Worm (Caenorhabditis elegans): ENCODE data around the gene Y41D4A.7.

Y41D4A.7 gene

ce11 chrIV:1709695-1710315 is 51.6 kb downstream of the Y41D4A.7 start, which contains the start of the genes pbs-1 and K08D12.3 (continued):
- TF ChIP-seq nhr-12 (tag; optimal IDR thresholded peaks at IDR 0.05) (no peak), aly-2 (tag; optimal IDR thresholded peaks at IDR 0.05) (no peak), ceh-82 (tag; optimal IDR thresholded peaks at IDR 0.05) (peak; percentile 40), nhr-11 (tag; optimal IDR thresholded peaks at IDR 0.05) (no peak), mbf-1 (tag; optimal IDR thresholded peaks at IDR 0.05) (no peak), nhr-21 (tag; optimal IDR thresholded peaks at IDR 0.05) (peak; percentile 81), elt-3 (tag; optimal IDR thresholded peaks at IDR 0.05) (no peak), sem-4 (tag; optimal IDR thresholded peaks at IDR 0.05) (peak; percentile 69), nhr-23 (tag; optimal IDR thresholded peaks at IDR 0.05) (no peak), ztf-4 (tag; optimal IDR thresholded peaks at IDR 0.05) (peak; percentile 51), zag-1 (tag; optimal IDR thresholded peaks at IDR 0.05) (no peak), ceh-16 (tag; optimal IDR thresholded peaks at IDR 0.05) (peak; percentile 55), sma-3 (GFP tag; optimal IDR thresholded peaks at IDR 0.05) (peak; percentile 81), nhr-129 (tag; optimal IDR thresholded peaks at IDR 0.05) (peak; percentile 70), C34F6.9 (tag; optimal IDR thresholded peaks at IDR 0.05) (peak; percentile 88), ama-1 (optimal IDR thresholded peaks at IDR 0.05) (peak; percentile 72), blmp-1 (tag; optimal IDR thresholded peaks at IDR 0.05; ENCODE audit: insufficient read depth) (peak; percentile 12), ztf-1 (GFP tag; conservative IDR thresholded peaks at IDR 0.05) (no peak), gmeb-1 (tag; optimal IDR thresholded peaks at IDR 0.05) (peak; percentile 95)

ce11 chrIV:1709002-1709401 is 52.4 kb downstream of the Y41D4A.7 start:
- TF ChIP-seq snpc-4 (tag; optimal IDR thresholded peaks at IDR 0.05) (no peak), sma-3 (GFP tag; optimal IDR thresholded peaks at IDR 0.05) (no peak), ama-1 (optimal IDR thresholded peaks at IDR 0.05) (no peak), mbf-1 (tag; optimal IDR thresholded peaks at IDR 0.05) (no peak), nhr-77 (tag; optimal IDR thresholded peaks at IDR 0.05) (no peak)

ce11 chrIV:1708426-1708826 is 52.9 kb downstream of the Y41D4A.7 start:
- TF ChIP-seq sem-4 (tag; optimal IDR thresholded peaks at IDR 0.05) (no peak), sma-9 (GFP tag; optimal IDR thresholded peaks at IDR 0.05) (no peak), sma-9 (tag; optimal IDR thresholded peaks at IDR 0.05) (no peak), ZK546.5 (tag; optimal IDR thresholded peaks at IDR 0.05) (no peak), zag-1 (tag; optimal IDR thresholded peaks at IDR 0.05) (no peak), ceh-82 (tag; optimal IDR thresholded peaks at IDR 0.05) (no peak), gmeb-1 (tag; optimal IDR thresholded peaks at IDR 0.05) (no peak), peb-1 (tag; optimal IDR thresholded peaks at IDR 0.05) (no peak), nhr-6 (tag; optimal IDR thresholded peaks at IDR 0.05) (no peak), crh-2 (tag; optimal IDR thresholded peaks at IDR 0.05) (no peak), ceh-16 (tag; optimal IDR thresholded peaks at IDR 0.05) (no peak), fos-1 (tag; optimal IDR thresholded peaks at IDR 0.05) (no peak), nhr-237 (tag; optimal IDR thresholded peaks at IDR 0.05) (no peak), nhr-25 (tag; optimal IDR thresholded peaks at IDR 0.05) (no peak), nhr-12 (tag; optimal IDR thresholded peaks at IDR 0.05) (no peak), Y55F3AM.14 (GFP tag; optimal IDR thresholded peaks at IDR 0.05) (no peak), nhr-10 (tag; optimal IDR thresholded peaks at IDR 0.05) (no peak), sma-3 (GFP tag; optimal IDR thresholded peaks at IDR 0.05) (no peak), nhr-21 (tag; optimal IDR thresholded peaks at IDR 0.05) (no peak), ztf-1 (GFP tag; conservative IDR thresholded peaks at IDR 0.05) (no peak)

- no peak for TF ChIP-seq nhr-11 (tag; optimal IDR thresholded peaks at IDR 0.05)
- no peak for TF ChIP-seq nhr-21 (tag; optimal IDR thresholded peaks at IDR 0.05)
- no peak for TF ChIP-seq dmd-4 (tag; optimal IDR thresholded peaks at IDR 0.05)
- no peak for TF ChIP-seq elt-3 (tag; optimal IDR thresholded peaks at IDR 0.05)
- no peak for TF ChIP-seq blmp-1 (tag; optimal IDR thresholded peaks at IDR 0.05; ENCODE audit: insufficient read depth)
- TF ChIP-seq nhr-237 (tag; optimal IDR thresholded peaks at IDR 0.05) = no peak
- no peak for TF ChIP-seq mab-5 (tag; optimal IDR thresholded peaks at IDR 0.05)
- TF ChIP-seq unc-39 (tag; optimal IDR thresholded peaks at IDR 0.05) = no peak
- TF ChIP-seq gmeb-1 (tag; optimal IDR thresholded peaks at IDR 0.05) = no peak
- no peak for TF ChIP-seq Y55F3AM.14 (GFP tag; optimal IDR thresholded peaks at IDR 0.05)
- no peak for TF ChIP-seq mbf-1 (tag; optimal IDR thresholded peaks at IDR 0.05)
- TF ChIP-seq snpc-4 (tag; optimal IDR thresholded peaks at IDR 0.05) = no peak
- TF ChIP-seq ceh-82 (tag; optimal IDR thresholded peaks at IDR 0.05) = no peak
- TF ChIP-seq ztf-11 (tag; optimal IDR thresholded peaks at IDR 0.05) = no peak
- no peak for TF ChIP-seq lin-39 (tag; optimal IDR thresholded peaks at IDR 0.05)
- no peak for TF ChIP-seq lsy-2 (tag; optimal IDR thresholded peaks at IDR 0.05)
These were observed 53.4 kb downstream of the Y41D4A.7 start for ce11 chrIV:1707960-1708359.
